Worm (Caenorhabditis elegans) whole organism, early embryonic: ENCODE measurements around the gene K01A6.6.

Source experiments
- B0310.2 ChIP-seq: sonication (generic microtip); optimal IDR thresholded peaks from 2 replicates; lab custom pipeline; 2016; ENCODE audit warnings: mild to moderate bottlenecking, missing genetic modification characterization, missing compliant biosample characterization
- F13C5.2 ChIP-seq: sonication (generic microtip); optimal IDR thresholded peaks from 2 replicates; lab custom pipeline; 2017; ENCODE audit warnings: mild to moderate bottlenecking, missing genetic modification characterization, inconsistent platforms, missing compliant biosample characterization
- aly-1 ChIP-seq: sonication (generic microtip); optimal IDR thresholded peaks from 2 replicates; lab custom pipeline; 2016; ENCODE audit warnings: missing genetic modification characterization, missing compliant biosample characterization
- ama-1 ChIP-seq: fragments of 150-350 bp; optimal IDR thresholded peaks from 2 replicates; lab custom pipeline; 2014
- ceh-13 ChIP-seq: fragments of 200-800 bp; sonication (Bioruptor generic); optimal IDR thresholded peaks from 2 replicates; lab custom pipeline; 2018; ENCODE audit warnings: mild to moderate bottlenecking, missing genetic modification characterization, missing compliant biosample characterization
- ceh-36 ChIP-seq: sonication (generic microtip); optimal IDR thresholded peaks from 2 replicates; lab custom pipeline; 2016; ENCODE audit warnings: missing genetic modification characterization, inconsistent platforms, missing compliant biosample characterization
- ets-7 ChIP-seq: sonication (generic microtip); optimal IDR thresholded peaks from 2 replicates; lab custom pipeline; 2016; ENCODE audit warnings: missing genotype, missing genetic modification characterization, missing compliant biosample characterization
- flt-1 ChIP-seq: fragments of 200-800 bp; sonication (Bioruptor generic); IDR thresholded peaks from 2 replicates; pipeline ENCODE4 v1.3.6; 2022; ENCODE audit warnings: missing genetic modification characterization, missing compliant biosample characterization
- hmbx-1 ChIP-seq: sonication (generic microtip); optimal IDR thresholded peaks from 2 replicates; lab custom pipeline; 2016; ENCODE audit warnings: mild to moderate bottlenecking, missing genetic modification characterization, missing compliant biosample characterization
- hmg-4 ChIP-seq: fragments of 200-800 bp; sonication (Bioruptor generic); optimal IDR thresholded peaks from 2 replicates; lab custom pipeline; 2018; ENCODE audit warnings: mild to moderate bottlenecking, missing genetic modification characterization, missing compliant biosample characterization
- hnd-1 ChIP-seq: sonication (generic microtip); optimal IDR thresholded peaks from 2 replicates; lab custom pipeline; 2016; ENCODE audit warnings: missing genetic modification characterization, missing compliant biosample characterization
- pes-1 ChIP-seq: fragments of 200-800 bp; sonication (Bioruptor generic); IDR thresholded peaks from 2 replicates; pipeline ENCODE4 v1.3.6; 2022; ENCODE audit warnings: missing genetic modification reagents, missing genetic modification characterization, missing compliant biosample characterization
- scrt-1 ChIP-seq: fragments of 200-800 bp; sonication (Bioruptor generic); IDR thresholded peaks from 2 replicates; pipeline ENCODE4 v1.3.6; 2022; ENCODE audit warnings: missing genetic modification characterization, missing compliant biosample characterization
- sea-1 ChIP-seq: fragments of 200-800 bp; sonication (Bioruptor generic); conservative IDR thresholded peaks from 2 replicates; pipeline ENCODE4 v1.3.6; 2022; ENCODE audit warnings: missing genetic modification characterization, missing compliant biosample characterization
- tbx-11 ChIP-seq: fragments of 200-800 bp; sonication (Bioruptor generic); IDR thresholded peaks from 2 replicates; pipeline ENCODE4 v1.3.6; 2022; ENCODE audit warnings: missing genetic modification characterization, missing compliant biosample characterization
- tbx-37 ChIP-seq: fragments of 200-800 bp; sonication (Bioruptor generic); conservative IDR thresholded peaks from 2 replicates; pipeline ENCODE4 v1.3.6; 2022; ENCODE audit warnings: missing genetic modification reagents, missing genetic modification characterization, missing compliant biosample characterization
- tra-4 ChIP-seq: sonication (generic microtip); optimal IDR thresholded peaks from 2 replicates; lab custom pipeline; 2017; ENCODE audit warnings: missing genetic modification characterization, missing compliant biosample characterization

Gene K01A6.6

ce11 chrIV:11754328-11754727 lies 19.2 kb downstream of the K01A6.6 start, which contains the start of gene scl-18:
TSS of gene scl-18 (minus strand) at chrIV:11754428.
- TF ChIP-seq hnd-1 (tag; lab: Kevin White, UChicago) = no peak
- no peak for TF ChIP-seq B0310.2 (tag; lab: Kevin White, UChicago)
- no peak for TF ChIP-seq F13C5.2 (tag; lab: Kevin White, UChicago)
- TF ChIP-seq tbx-11 (GFP tag; lab: Robert Waterston, UW) = no peak
- TF ChIP-seq aly-1 (tag; lab: Kevin White, UChicago) = no peak
- TF ChIP-seq tbx-37 = no peak
- TF ChIP-seq flt-1 (GFP tag; lab: Robert Waterston, UW) = no peak
- no peak for TF ChIP-seq ceh-13 (GFP tag; lab: Kevin White, UChicago)
- no peak for TF ChIP-seq hmg-4 (GFP tag; lab: Kevin White, UChicago)
- TF ChIP-seq pes-1 (GFP tag; lab: Robert Waterston, UW) = no peak
- TF ChIP-seq ets-7 = no peak
- no peak for TF ChIP-seq ceh-36 (tag; lab: Kevin White, UChicago)
- TF ChIP-seq ama-1 (lab: Kevin White, UChicago) = no peak
- no peak for TF ChIP-seq sea-1 (GFP tag; lab: Robert Waterston, UW)
- no peak for TF ChIP-seq hmbx-1 (tag; lab: Kevin White, UChicago)
- TF ChIP-seq scrt-1 (GFP tag; lab: Robert Waterston, UW) = no peak

- TF ChIP-seq hmg-4 (GFP tag; lab: Kevin White, UChicago) (no peak), ceh-13 (GFP tag; lab: Kevin White, UChicago) (no peak), scrt-1 (GFP tag; lab: Robert Waterston, UW) (no peak), tbx-37 (no peak), ets-7 (no peak), aly-1 (tag; lab: Kevin White, UChicago) (no peak), B0310.2 (tag; lab: Kevin White, UChicago) (no peak), sea-1 (GFP tag; lab: Robert Waterston, UW) (no peak), ceh-36 (tag; lab: Kevin White, UChicago) (no peak)
Measured at ce11 chrIV:11755003-11755402, 19.9 kb downstream of the K01A6.6 start, which contains the start of gene T12A7.10. TSS of gene T12A7.10 (minus strand) at chrIV:11755103.

ce11 chrIV:11755907-11756306 lies 20.8 kb downstream of the K01A6.6 start, which contains the start of gene T12A7.9:
TSS of gene T12A7.9 (minus strand) at chrIV:11756007.
- TF ChIP-seq ama-1 (lab: Kevin White, UChicago) (no peak), tra-4 (tag; lab: Kevin White, UChicago) (no peak), pes-1 (GFP tag; lab: Robert Waterston, UW) (no peak), aly-1 (tag; lab: Kevin White, UChicago) (no peak), hmbx-1 (tag; lab: Kevin White, UChicago) (no peak), ets-7 (no peak), B0310.2 (tag; lab: Kevin White, UChicago) (no peak), hnd-1 (tag; lab: Kevin White, UChicago) (no peak), scrt-1 (GFP tag; lab: Robert Waterston, UW) (no peak), flt-1 (GFP tag; lab: Robert Waterston, UW) (no peak)

- TF ChIP-seq tbx-37 (no peak), ceh-36 (tag; lab: Kevin White, UChicago) (no peak), F13C5.2 (tag; lab: Kevin White, UChicago) (no peak), ceh-13 (GFP tag; lab: Kevin White, UChicago) (no peak), sea-1 (GFP tag; lab: Robert Waterston, UW) (no peak), flt-1 (GFP tag; lab: Robert Waterston, UW) (no peak), hmbx-1 (tag; lab: Kevin White, UChicago) (no peak), hnd-1 (tag; lab: Kevin White, UChicago) (no peak), tbx-11 (GFP tag; lab: Robert Waterston, UW) (no peak), aly-1 (tag; lab: Kevin White, UChicago) (no peak), hmg-4 (GFP tag; lab: Kevin White, UChicago) (no peak), ets-7 (no peak), scrt-1 (GFP tag; lab: Robert Waterston, UW) (no peak), B0310.2 (tag; lab: Kevin White, UChicago) (no peak), pes-1 (GFP tag; lab: Robert Waterston, UW) (no peak), ama-1 (lab: Kevin White, UChicago) (no peak), tra-4 (tag; lab: Kevin White, UChicago) (no peak)
Measured at ce11 chrIV:11759852-11760251, 24.7 kb downstream of the K01A6.6 start.

ce11 chrIV:11760700-11761459 lies 25.8 kb downstream of the K01A6.6 start, which contains the start of gene T12A7.2:
TSS of gene T12A7.2 (minus strand) at chrIV:11761111.
- TF ChIP-seq B0310.2 (tag; lab: Kevin White, UChicago) (no peak), ceh-36 (tag; lab: Kevin White, UChicago) (no peak), hnd-1 (tag; lab: Kevin White, UChicago) (no peak), tbx-11 (GFP tag; lab: Robert Waterston, UW) (no peak), F13C5.2 (tag; lab: Kevin White, UChicago) (no peak), ama-1 (lab: Kevin White, UChicago) (no peak), aly-1 (tag; lab: Kevin White, UChicago) (no peak), scrt-1 (GFP tag; lab: Robert Waterston, UW) (no peak), sea-1 (GFP tag; lab: Robert Waterston, UW) (no peak), flt-1 (GFP tag; lab: Robert Waterston, UW) (no peak), tbx-37 (no peak), pes-1 (GFP tag; lab: Robert Waterston, UW) (no peak), tra-4 (tag; lab: Kevin White, UChicago) (no peak), ets-7 (no peak), ceh-13 (GFP tag; lab: Kevin White, UChicago) (no peak), hmbx-1 (tag; lab: Kevin White, UChicago) (no peak), hmg-4 (GFP tag; lab: Kevin White, UChicago) (no peak)

- TF ChIP-seq tbx-11 (GFP tag; lab: Robert Waterston, UW) = no peak
- TF ChIP-seq B0310.2 (tag; lab: Kevin White, UChicago) = no peak
- no peak for TF ChIP-seq ceh-36 (tag; lab: Kevin White, UChicago)
- TF ChIP-seq scrt-1 (GFP tag; lab: Robert Waterston, UW) = no peak
- TF ChIP-seq sea-1 (GFP tag; lab: Robert Waterston, UW) = no peak
- TF ChIP-seq hmbx-1 (tag; lab: Kevin White, UChicago) = no peak
- TF ChIP-seq tbx-37 = no peak
- no peak for TF ChIP-seq hnd-1 (tag; lab: Kevin White, UChicago)
- TF ChIP-seq tra-4 (tag; lab: Kevin White, UChicago) = no peak
- no peak for TF ChIP-seq hmg-4 (GFP tag; lab: Kevin White, UChicago)
- TF ChIP-seq aly-1 (tag; lab: Kevin White, UChicago) = no peak
- TF ChIP-seq flt-1 (GFP tag; lab: Robert Waterston, UW) = no peak
- no peak for TF ChIP-seq pes-1 (GFP tag; lab: Robert Waterston, UW)
- TF ChIP-seq ets-7 = no peak
- TF ChIP-seq ama-1 (lab: Kevin White, UChicago) = no peak
- TF ChIP-seq F13C5.2 (tag; lab: Kevin White, UChicago) = no peak
- no peak for TF ChIP-seq ceh-13 (GFP tag; lab: Kevin White, UChicago)
Measured at ce11 chrIV:11765507-11765906, 30.4 kb downstream of the K01A6.6 start.
